Fruit fly (Drosophila melanogaster): ENCODE data around the gene TrpRS-m.

TrpRS-m gene

dm6 chr3L:17842892-17843703, 6.4 kb upstream of the TrpRS-m start, which contains the start of gene CG5567 (continued):
- TF ChIP-seq pzg (GFP tag; optimal IDR thresholded peaks at IDR 0.05) (peak; percentile 30), Rfx (GFP tag; IDR thresholded peaks at IDR 0.05) (peak; percentile 44; the same call in 1 of the 2 replicates), HLH54F (GFP tag; optimal IDR thresholded peaks at IDR 0.05) (peak; percentile 19), Mes4 (GFP tag; optimal IDR thresholded peaks at IDR 0.05) (no peak), CG7839 (tag; optimal IDR thresholded peaks at IDR 0.05) (peak; percentile 42), Sry-β (GFP tag; optimal IDR thresholded peaks at IDR 0.05) (no peak), nom (GFP tag; optimal IDR thresholded peaks at IDR 0.05) (no peak), emc (GFP tag; optimal IDR thresholded peaks at IDR 0.05) (no peak), D19A (tag; optimal IDR thresholded peaks at IDR 0.05) (peak; percentile 97), Med (GFP tag) (peak; percentile 87), dysf (GFP tag; IDR thresholded peaks at IDR 0.05) (peak; percentile 38; the same call in 1 of the 3 replicates), CG2202 (tag; optimal IDR thresholded peaks at IDR 0.05) (no peak), seq (GFP tag; IDR thresholded peaks at IDR 0.05) (no peak; the same call in 1 of the 2 replicates), grau (tag; optimal IDR thresholded peaks at IDR 0.05) (peak; percentile 28), ara (GFP tag; IDR thresholded peaks at IDR 0.05) (no peak), Scr (GFP tag; IDR thresholded peaks at IDR 0.05; ENCODE audit: partially characterized antibody) (no peak), CG3281 (GFP tag; optimal IDR thresholded peaks at IDR 0.05) (peak; percentile 18), CG2875 (GFP tag; optimal IDR thresholded peaks at IDR 0.05) (no peak), ken (GFP tag; IDR thresholded peaks at IDR 0.05) (no peak), CG12769 (tag; optimal IDR thresholded peaks at IDR 0.05) (peak; percentile 17), Hand (GFP tag; optimal IDR thresholded peaks at IDR 0.05) (no peak), Deaf1 (tag; optimal IDR thresholded peaks at IDR 0.05) (peak; percentile 54), nmo (GFP tag; optimal IDR thresholded peaks at IDR 0.05) (no peak), CG2116 (GFP tag; optimal IDR thresholded peaks at IDR 0.05) (peak; percentile 2), chinmo (GFP tag; IDR thresholded peaks at IDR 0.05; ENCODE audit: partially characterized antibody) (0 out of 4 replicates have a peak, but pooled peaks have one; percentile 51), sug (tag; optimal IDR thresholded peaks at IDR 0.05) (peak; percentile 36), stwl (tag; optimal IDR thresholded peaks at IDR 0.05) (peak; percentile 18), wor (GFP tag; IDR thresholded peaks at IDR 0.05) (no peak), MBD-R2 (GFP tag; IDR thresholded peaks at IDR 0.05) (0 out of 2 replicates have a peak, but pooled peaks have one; percentile 41), jumu (GFP tag; optimal IDR thresholded peaks at IDR 0.05) (no peak), CG6175 (GFP tag; IDR thresholded peaks at IDR 0.05) (no peak), CG18599 (GFP tag; optimal IDR thresholded peaks at IDR 0.05) (peak; percentile 47), slou (GFP tag; optimal IDR thresholded peaks at IDR 0.05) (no peak), Ptx1 (GFP tag; IDR thresholded peaks at IDR 0.05) (no peak), pros (GFP tag; optimal IDR thresholded peaks at IDR 0.05) (no peak), az2 (GFP tag; optimal IDR thresholded peaks at IDR 0.05) (no peak), phol (tag; optimal IDR thresholded peaks at IDR 0.05) (peak; percentile 2), Pdp1 (GFP tag; optimal IDR thresholded peaks at IDR 0.05) (peak in 1 of 2 experiments; percentile 93), CG18764 (GFP tag; optimal IDR thresholded peaks at IDR 0.05) (no peak), CG2120 (GFP tag; optimal IDR thresholded peaks at IDR 0.05) (peak; percentile 58), so (GFP tag; IDR thresholded peaks at IDR 0.05) (no peak), lmd (GFP tag; IDR thresholded peaks at IDR 0.05) (peak; percentile 17; the same call in 1 of the 2 replicates), rib (GFP tag; IDR thresholded peaks at IDR 0.05) (0 out of 2 replicates have a peak, but pooled peaks have one; percentile 21), luna (GFP tag; optimal IDR thresholded peaks at IDR 0.05) (no peak), H2.0 (GFP tag; IDR thresholded peaks at IDR 0.05) (no peak), CG4282 (GFP tag; optimal IDR thresholded peaks at IDR 0.05) (no peak), HLH3B (GFP tag; IDR thresholded peaks at IDR 0.05) (0 out of 2 replicates have a peak, but pooled peaks have one; percentile 16), CG13624 (GFP tag; optimal IDR thresholded peaks at IDR 0.05) (peak; percentile 56), Atf6 (GFP tag; IDR thresholded peaks at IDR 0.05) (0 out of 2 replicates have a peak, but pooled peaks have one; percentile 25)
